Worm (Caenorhabditis elegans): Measurements from ENCODE around the gene F41E6.5.

The F41E6.5 gene

ce11 chrV:8580961-8581360 is 22.3 kb upstream of the F41E6.5 start, which contains the start of gene C10B5.1:
Gene C10B5.1, plus strand, starts transcription at chrV:8581261.
- TF ChIP-seq ceh-18 (tag; optimal IDR thresholded peaks at IDR 0.05), result no peak
- TF ChIP-seq fkh-10 (GFP tag; optimal IDR thresholded peaks at IDR 0.05), result no peak
- TF ChIP-seq hlh-15 (tag; optimal IDR thresholded peaks at IDR 0.05), result no peak
- TF ChIP-seq ceh-48 (tag; optimal IDR thresholded peaks at IDR 0.05), result no peak
- TF ChIP-seq ets-4 (tag; optimal IDR thresholded peaks at IDR 0.05), result no peak
- TF ChIP-seq ceh-24 (tag; optimal IDR thresholded peaks at IDR 0.05), result no peak
- no peak for TF ChIP-seq dve-1 (tag; optimal IDR thresholded peaks at IDR 0.05)
- TF ChIP-seq unc-86 (tag; optimal IDR thresholded peaks at IDR 0.05), result no peak
- no peak for TF ChIP-seq K09A11.1 (tag; optimal IDR thresholded peaks at IDR 0.05; ENCODE audit: insufficient read depth)
- no peak for TF ChIP-seq fax-1 (tag; optimal IDR thresholded peaks at IDR 0.05)
- no peak for TF ChIP-seq ref-2 (tag; optimal IDR thresholded peaks at IDR 0.05)
- TF ChIP-seq fkh-6 (tag; optimal IDR thresholded peaks at IDR 0.05), result no peak
- TF ChIP-seq T23F11.4 (GFP tag; optimal IDR thresholded peaks at IDR 0.05), result no peak
- TF ChIP-seq rnt-1 (tag; optimal IDR thresholded peaks at IDR 0.05), result no peak
- TF ChIP-seq ama-1 (optimal IDR thresholded peaks at IDR 0.05), result no peak
- no peak for TF ChIP-seq C08G9.2 (tag; optimal IDR thresholded peaks at IDR 0.05)
- TF ChIP-seq Y22D7AL.16 (tag; optimal IDR thresholded peaks at IDR 0.05), result no peak

- TF ChIP-seq fkh-10 (GFP tag; optimal IDR thresholded peaks at IDR 0.05) (no peak), nhr-232 (tag; optimal IDR thresholded peaks at IDR 0.05) (no peak), lim-6 (tag; optimal IDR thresholded peaks at IDR 0.05) (no peak), pax-1 (tag; optimal IDR thresholded peaks at IDR 0.05) (no peak), zip-5 (tag; optimal IDR thresholded peaks at IDR 0.05) (no peak), Y22D7AL.16 (tag; optimal IDR thresholded peaks at IDR 0.05) (no peak), K09A11.1 (tag; optimal IDR thresholded peaks at IDR 0.05; ENCODE audit: insufficient read depth) (no peak), hlh-30 (tag; optimal IDR thresholded peaks at IDR 0.05; ENCODE audit: insufficient read depth) (no peak), unc-42 (tag; optimal IDR thresholded peaks at IDR 0.05) (no peak), ceh-14 (tag; optimal IDR thresholded peaks at IDR 0.05) (no peak), lin-11 (tag; optimal IDR thresholded peaks at IDR 0.05) (no peak), hlh-15 (tag; optimal IDR thresholded peaks at IDR 0.05) (no peak), mec-3 (tag; optimal IDR thresholded peaks at IDR 0.05; ENCODE audit: borderline replicate concordance) (no peak), eyg-1 (tag; optimal IDR thresholded peaks at IDR 0.05) (no peak), dve-1 (tag; optimal IDR thresholded peaks at IDR 0.05) (no peak), elt-4 (tag; optimal IDR thresholded peaks at IDR 0.05) (no peak)
Measured at ce11 chrV:8586472-8586871, 16.8 kb upstream of the F41E6.5 start.

ce11 chrV:8586920-8587319 is 16.4 kb upstream of the F41E6.5 start:
- TF ChIP-seq K09A11.1 (tag; optimal IDR thresholded peaks at IDR 0.05; ENCODE audit: insufficient read depth) (no peak), elt-2 (tag; optimal IDR thresholded peaks at IDR 0.05) (peak; percentile 19), fax-1 (tag; optimal IDR thresholded peaks at IDR 0.05) (no peak), mec-3 (tag; optimal IDR thresholded peaks at IDR 0.05; ENCODE audit: borderline replicate concordance) (no peak), tbx-2 (tag; optimal IDR thresholded peaks at IDR 0.05) (no peak)

ce11 chrV:8588079-8588478 is 15.2 kb upstream of the F41E6.5 start, which contains the start of gene C10B5.3:
Gene C10B5.3, minus strand, starts transcription at chrV:8588179.
- TF ChIP-seq unc-3 (GFP tag; conservative IDR thresholded peaks at IDR 0.05) (no peak), unc-3 (tag; optimal IDR thresholded peaks at IDR 0.05) (no peak), ztf-16 (tag; optimal IDR thresholded peaks at IDR 0.05) (no peak), odd-2 (tag; optimal IDR thresholded peaks at IDR 0.05) (no peak), ahr-1 (tag; optimal IDR thresholded peaks at IDR 0.05) (no peak), pag-3 (tag; optimal IDR thresholded peaks at IDR 0.05; ENCODE audit: borderline replicate concordance) (no peak)

Data from whole organism, late embryonic.